Worm (Caenorhabditis elegans) whole organism, L4/young adult: ENCODE measurements around the gene rbm-34.
A peak's percentile ranks its signal among the peaks of the same experiment; 100 is the strongest.

ENCODE experiments used
- W03F9.2 ChIP-seq: fragments of 150-350 bp; optimal IDR thresholded peaks from 2 replicates; lab custom pipeline; 2014; ENCODE audit warnings: missing biosample characterization, missing genetic modification characterization
- dao-5 ChIP-seq: sonication (generic microtip); optimal IDR thresholded peaks from 2 replicates; lab custom pipeline; 2016; ENCODE audit warnings: missing genotype, missing genetic modification characterization, moderate library complexity, missing compliant biosample characterization
- him-1 ChIP-seq: sonication (generic microtip); optimal IDR thresholded peaks from 2 replicates; lab custom pipeline; 2016; ENCODE audit warnings: missing genotype, missing genetic modification reagents, missing genetic modification characterization, missing compliant biosample characterization

rbm-34 gene

DNA sequence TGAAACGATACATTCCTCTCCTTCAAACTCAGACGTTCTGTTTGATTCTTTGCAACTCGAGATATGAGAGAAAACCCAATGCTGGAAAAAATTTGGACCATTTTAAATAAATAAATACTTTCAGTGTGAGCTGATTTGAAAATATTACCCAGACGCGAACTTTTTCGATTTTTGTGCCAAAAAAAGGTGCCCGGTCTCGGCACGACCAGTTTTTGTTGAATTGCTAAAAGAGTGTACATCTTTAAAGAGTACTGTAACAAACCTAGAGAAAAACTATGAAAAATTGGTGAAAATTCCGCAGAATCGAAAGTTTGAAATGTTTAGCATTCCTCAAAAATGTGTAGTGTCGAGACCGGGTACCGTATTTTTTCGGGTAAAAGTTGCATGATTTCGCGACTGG lies 24.0 kb upstream of the rbm-34 start, which contains the start of gene K08E4.8:
Gene K08E4.8 (minus strand): TSS at position 101 of the 400 bp plus-strand sequence.
- TF ChIP-seq W03F9.2 (tag; lab: Kevin White, UChicago), result no peak
- TF ChIP-seq dao-5 (tag; lab: Kevin White, UChicago), result no peak
- TF ChIP-seq him-1 (tag; lab: Kevin White, UChicago), result no peak

DNA sequence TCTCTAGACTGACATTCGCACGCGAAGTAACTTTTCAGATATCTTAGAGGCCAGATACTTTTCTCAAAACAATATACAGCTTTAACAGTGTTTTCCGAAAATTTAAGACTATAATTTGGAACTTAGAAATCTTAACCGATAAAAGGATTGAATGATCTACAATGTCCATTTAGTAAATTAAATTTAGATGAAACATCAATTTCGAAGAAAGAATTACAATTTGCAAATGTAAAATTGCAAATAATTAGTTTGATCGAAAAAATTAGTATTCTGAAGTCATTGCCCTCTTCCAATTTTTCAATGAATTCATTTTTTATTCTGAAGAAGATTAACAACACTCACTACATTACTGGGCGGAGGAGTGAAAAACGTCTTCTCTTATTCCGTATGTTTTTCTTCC lies 16.6 kb upstream of the rbm-34 start, which contains the start of gene bath-37:
Gene bath-37 (plus strand): TSS at position 301 of the 400 bp plus-strand sequence.
- TF ChIP-seq W03F9.2 (tag; lab: Kevin White, UChicago), result no peak
- TF ChIP-seq him-1 (tag; lab: Kevin White, UChicago), result no peak
- no peak for TF ChIP-seq dao-5 (tag; lab: Kevin White, UChicago)

DNA sequence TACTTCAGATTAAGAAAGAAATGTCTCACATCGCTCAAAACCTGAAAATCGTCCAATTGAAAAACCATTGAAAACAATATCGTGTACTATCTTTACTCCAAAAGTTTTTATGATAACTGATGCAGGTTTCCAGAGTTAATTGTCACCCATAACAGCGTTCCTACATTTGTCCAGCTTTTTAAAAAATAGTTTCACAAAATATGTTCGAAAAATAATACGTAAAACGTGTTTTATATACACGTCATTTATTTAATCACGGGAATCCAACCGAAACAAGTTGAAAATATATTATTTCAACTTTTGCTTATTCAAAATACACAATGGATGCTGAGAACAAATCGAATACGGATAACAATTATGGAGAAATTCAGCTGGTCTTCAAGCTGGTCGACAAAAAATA lies 9.7 kb upstream of the rbm-34 start, which contains the start of gene K08E4.7:
Gene K08E4.7 (plus strand): TSS at position 301 of the 400 bp plus-strand sequence.
- TF ChIP-seq him-1 (tag; lab: Kevin White, UChicago) (no peak), dao-5 (tag; lab: Kevin White, UChicago) (no peak), W03F9.2 (tag; lab: Kevin White, UChicago) (no peak)

DNA sequence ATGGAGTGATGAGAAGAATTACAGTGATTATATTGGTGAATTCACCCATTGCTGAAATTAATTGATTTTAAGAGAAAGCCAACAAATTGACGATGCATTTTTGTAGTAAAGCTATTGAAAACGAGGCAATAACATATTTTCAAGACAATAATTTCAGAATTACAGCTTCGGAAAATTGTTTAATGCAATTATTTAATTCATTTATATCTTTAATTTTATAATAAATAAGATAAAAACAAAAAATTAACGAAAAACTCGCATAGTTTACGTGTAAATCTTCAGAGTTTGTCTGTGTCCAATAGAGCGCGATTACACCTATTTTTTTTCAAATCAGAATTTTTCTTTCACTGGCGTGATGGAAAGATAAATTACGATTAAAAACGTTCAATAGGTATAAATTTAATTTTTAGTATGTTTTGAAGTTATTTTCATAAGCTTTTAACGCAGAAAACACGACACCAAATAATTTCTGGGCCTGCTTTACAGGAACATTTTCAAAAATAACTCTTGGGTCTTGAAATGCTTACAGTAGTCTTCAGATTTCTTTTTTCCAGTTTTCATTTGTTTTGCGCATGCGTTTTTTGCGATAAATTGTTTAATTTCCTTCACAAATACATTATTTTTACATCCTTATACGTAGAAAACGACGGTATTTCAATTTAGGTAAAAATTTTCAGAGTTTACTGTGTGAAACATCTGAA lies 7.0 kb upstream of the rbm-34 start, which contains the start of gene tmed-1:
Gene tmed-1 (minus strand): TSS at position 51 of the 701 bp plus-strand sequence.
- TF ChIP-seq W03F9.2 (tag; lab: Kevin White, UChicago) (peak; percentile 49), him-1 (tag; lab: Kevin White, UChicago) (no peak)

DNA sequence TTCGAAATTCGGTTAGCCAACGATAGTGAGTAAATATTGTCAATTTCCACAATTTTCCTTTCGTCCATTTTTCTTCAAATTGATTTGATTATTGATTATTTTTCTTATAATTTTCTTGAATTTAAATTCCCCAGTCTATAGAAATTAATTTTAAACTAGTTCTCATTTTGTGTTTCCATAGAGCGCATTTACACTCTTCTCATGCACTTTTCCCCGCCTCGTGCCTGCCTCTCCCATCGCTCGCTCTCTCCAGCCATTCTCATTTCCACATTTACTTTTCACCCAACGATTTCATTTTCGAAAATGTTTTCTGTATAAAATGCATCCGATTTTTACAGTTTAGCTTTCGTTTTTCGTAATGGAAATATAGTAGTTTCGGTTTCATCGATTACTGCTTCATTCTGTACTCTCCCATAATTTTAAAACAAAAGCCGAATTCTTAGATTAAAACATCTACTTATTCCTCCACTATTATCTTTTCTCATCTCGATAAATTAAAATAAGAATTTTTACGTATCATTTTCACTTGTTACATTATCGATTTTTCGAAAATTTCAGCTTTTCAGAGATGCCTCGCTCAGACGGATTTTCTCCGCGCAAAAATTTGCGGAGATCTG lies 6.2 kb upstream of the rbm-34 start, which contains the start of gene lex-1:
Gene lex-1 (plus strand): TSS at position 567 of the 617 bp plus-strand sequence.
- TF ChIP-seq dao-5 (tag; lab: Kevin White, UChicago) (no peak), W03F9.2 (tag; lab: Kevin White, UChicago) (peak; percentile 8)

DNA sequence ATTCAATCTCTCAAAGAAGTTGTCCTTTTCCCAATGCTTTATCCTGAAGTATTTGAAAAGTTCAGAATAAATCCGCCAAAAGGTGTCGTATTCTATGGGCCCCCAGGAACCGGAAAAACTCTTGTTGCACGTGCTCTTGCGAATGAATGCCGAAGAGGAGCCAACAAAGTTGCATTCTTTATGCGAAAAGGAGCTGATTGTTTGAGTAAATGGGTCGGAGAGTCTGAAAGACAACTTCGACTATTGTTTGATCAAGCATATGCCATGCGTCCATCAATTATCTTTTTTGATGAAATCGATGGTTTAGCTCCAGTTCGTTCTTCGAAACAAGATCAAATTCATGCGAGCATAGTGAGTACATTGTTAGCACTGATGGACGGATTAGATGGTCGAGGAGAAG lies 4.4 kb upstream of the rbm-34 start:
- TF ChIP-seq W03F9.2 (tag; lab: Kevin White, UChicago), result no peak
- no peak for TF ChIP-seq dao-5 (tag; lab: Kevin White, UChicago)
- TF ChIP-seq him-1 (tag; lab: Kevin White, UChicago), result no peak

DNA sequence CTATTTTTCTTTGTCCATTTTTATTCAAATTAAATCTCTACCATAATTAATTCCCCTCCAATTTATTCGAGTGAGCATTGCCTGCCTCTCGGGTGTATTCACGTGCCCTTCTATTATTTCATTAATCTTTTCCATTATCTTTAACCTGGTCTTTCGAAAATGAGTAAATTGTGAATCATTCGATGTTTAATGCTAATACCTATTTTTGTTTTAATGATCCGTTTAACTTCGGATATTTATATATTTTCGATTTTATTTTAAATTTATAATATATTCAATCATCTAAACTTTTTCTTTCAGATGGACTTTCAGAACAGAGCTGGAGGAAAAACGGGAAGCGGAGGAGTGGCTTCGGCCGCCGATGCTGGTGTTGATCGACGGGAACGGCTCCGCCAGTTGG lies 1.0 kb upstream of the rbm-34 start, which contains the start of gene repo-1:
Gene repo-1 (plus strand): TSS at position 301 of the 400 bp plus-strand sequence.
- TF ChIP-seq W03F9.2 (tag; lab: Kevin White, UChicago) (no peak), dao-5 (tag; lab: Kevin White, UChicago) (no peak), him-1 (tag; lab: Kevin White, UChicago) (no peak)

DNA sequence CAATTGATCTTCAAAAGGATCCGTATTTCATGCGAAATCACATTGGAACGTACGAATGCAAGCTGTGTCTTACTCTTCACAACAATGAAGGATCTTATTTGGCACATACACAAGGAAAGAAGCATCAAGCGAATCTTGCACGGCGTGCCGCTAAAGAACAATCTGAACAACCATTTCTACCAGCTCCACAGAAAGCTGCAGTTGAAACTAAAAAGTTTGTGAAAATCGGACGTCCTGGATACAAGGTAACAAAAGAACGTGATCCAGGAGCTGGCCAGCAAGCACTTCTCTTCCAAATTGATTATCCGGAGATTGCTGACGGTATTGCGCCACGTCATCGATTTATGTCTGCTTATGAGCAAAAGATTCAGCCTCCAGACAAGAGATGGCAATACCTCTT lies 633 bp upstream of the rbm-34 start:
- TF ChIP-seq him-1 (tag; lab: Kevin White, UChicago), result no peak
- no peak for TF ChIP-seq dao-5 (tag; lab: Kevin White, UChicago)
- TF ChIP-seq W03F9.2 (tag; lab: Kevin White, UChicago), result no peak

DNA sequence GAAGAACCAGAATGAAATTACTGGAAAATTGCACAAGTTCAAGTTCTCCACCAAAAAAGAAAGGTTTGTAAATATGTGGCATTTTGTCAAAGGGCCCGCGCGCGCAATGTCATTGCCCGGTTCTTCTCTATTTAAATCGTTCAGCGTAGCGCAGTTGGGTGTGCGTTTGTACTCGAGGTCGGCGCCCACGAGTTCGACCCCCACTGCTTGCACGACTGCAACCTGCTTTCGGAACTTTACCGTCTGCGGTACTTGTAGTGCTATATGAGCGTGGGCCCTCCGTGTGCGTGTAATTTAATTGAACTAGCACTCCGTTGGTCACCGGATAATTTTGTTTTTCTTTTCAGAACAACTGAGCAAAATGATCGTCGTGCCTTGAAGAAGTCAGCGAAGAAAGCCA lies 1.3 kb downstream of the rbm-34 start:
- TF ChIP-seq W03F9.2 (tag; lab: Kevin White, UChicago) (peak; percentile 12), him-1 (tag; lab: Kevin White, UChicago) (peak; percentile 36), dao-5 (tag; lab: Kevin White, UChicago) (peak; percentile 70)

DNA sequence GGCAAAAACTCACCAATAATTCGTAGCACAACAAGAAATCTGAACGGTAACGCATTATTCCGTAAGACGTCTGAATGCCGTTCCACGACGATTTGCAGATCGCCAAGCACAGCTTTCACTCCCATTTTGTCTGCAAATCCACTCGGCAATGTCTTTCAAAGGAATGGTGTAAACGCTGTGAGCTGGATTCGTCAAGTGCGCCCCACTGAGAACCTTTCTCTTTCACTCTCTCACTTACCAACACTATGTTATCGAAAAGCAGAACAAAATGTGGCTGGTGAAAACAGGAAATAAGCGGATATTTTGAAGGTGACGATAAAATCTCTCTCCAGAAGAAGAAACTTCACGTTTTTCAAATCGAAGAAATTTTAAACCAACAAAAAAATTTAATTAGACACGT lies 3.7 kb downstream of the rbm-34 start:
- TF ChIP-seq him-1 (tag; lab: Kevin White, UChicago) (no peak), W03F9.2 (tag; lab: Kevin White, UChicago) (no peak), dao-5 (tag; lab: Kevin White, UChicago) (no peak)

DNA sequence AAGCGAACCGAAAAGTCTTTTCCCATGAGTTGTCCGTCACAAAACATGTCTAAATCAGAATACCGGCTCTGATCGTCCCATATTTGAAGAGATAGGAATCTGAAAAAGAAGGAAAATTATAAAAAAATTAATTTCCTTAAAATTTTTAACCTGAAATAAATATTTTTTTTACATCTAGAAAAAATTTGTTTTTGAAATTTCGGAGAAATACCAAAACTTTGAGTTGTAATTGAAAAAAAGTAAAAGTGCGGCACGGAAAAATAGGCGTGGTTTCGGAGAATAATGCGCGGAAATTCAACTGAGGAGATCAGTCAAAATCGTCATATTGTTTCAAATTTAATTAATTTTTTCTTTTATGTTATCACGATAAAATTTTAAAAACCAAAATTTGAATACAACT lies 4.3 kb downstream of the rbm-34 start, which contains the start of gene F11A10.6:
Gene F11A10.6 (minus strand): TSS at position 101 of the 400 bp plus-strand sequence.
- TF ChIP-seq dao-5 (tag; lab: Kevin White, UChicago) (no peak), him-1 (tag; lab: Kevin White, UChicago) (no peak), W03F9.2 (tag; lab: Kevin White, UChicago) (no peak)

DNA sequence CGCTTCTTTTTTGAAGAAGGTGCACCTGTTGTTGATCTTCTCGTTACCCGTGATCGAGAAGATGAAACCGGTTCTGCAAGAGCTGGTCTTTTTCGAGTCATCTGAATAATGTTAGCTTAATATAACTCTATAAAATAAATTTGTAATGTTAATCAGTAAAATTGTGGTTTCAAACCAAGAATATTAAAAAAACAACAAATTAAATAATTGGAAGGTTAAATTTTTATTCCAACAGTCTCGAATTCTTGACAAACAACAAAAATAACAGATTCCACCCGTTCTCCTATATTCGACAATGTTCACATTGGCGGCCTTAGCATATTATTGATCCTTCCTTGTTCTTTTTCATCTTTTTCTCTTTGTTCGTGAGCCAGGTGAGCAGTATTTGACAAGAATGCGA lies 6.9 kb downstream of the rbm-34 start, which contains the start of gene mig-32:
Gene mig-32 (minus strand): TSS at position 101 of the 400 bp plus-strand sequence.
- TF ChIP-seq dao-5 (tag; lab: Kevin White, UChicago) (no peak), W03F9.2 (tag; lab: Kevin White, UChicago) (no peak), him-1 (tag; lab: Kevin White, UChicago) (no peak)

DNA sequence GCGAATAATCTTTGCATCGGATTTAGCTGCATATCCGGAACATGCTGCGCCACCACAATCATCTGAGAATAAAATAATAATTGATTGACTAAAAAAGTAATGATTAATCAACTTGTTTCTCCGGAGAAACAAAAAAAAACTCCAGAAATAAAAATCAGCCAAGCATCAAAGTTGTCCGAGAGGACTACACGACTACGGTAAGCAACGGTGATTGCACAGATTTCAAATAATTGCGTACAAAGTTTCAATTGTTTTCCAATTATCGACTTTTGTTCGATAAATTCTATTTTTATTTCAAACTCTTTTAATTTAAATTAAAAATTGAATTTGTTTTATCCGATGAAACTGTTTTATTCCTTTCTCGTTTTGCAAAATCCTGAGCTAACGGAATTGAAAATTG lies 8.2 kb downstream of the rbm-34 start, which contains the start of gene cpsf-4:
Gene cpsf-4 (minus strand): TSS at position 62 of the 400 bp plus-strand sequence.
- TF ChIP-seq dao-5 (tag; lab: Kevin White, UChicago) (no peak), W03F9.2 (tag; lab: Kevin White, UChicago) (no peak), him-1 (tag; lab: Kevin White, UChicago) (no peak)
